Worm (Caenorhabditis elegans) whole organism, L4 larva: ENCODE measurements around the gene K01A6.4.

Experiments used
- D1046.2 ChIP-seq: fragments of 200-800 bp; sonication (Bioruptor generic); IDR thresholded peaks from 2 replicates; pipeline ENCODE4 v1.3.6; 2022; ENCODE audit warnings: missing genetic modification characterization, missing compliant biosample characterization
- F26F4.8 ChIP-seq: fragments of 200-800 bp; sonication (Bioruptor generic); conservative IDR thresholded peaks from 2 replicates; pipeline ENCODE4 v1.3.6; 2022; ENCODE audit warnings: missing genetic modification characterization, missing compliant biosample characterization
- F49E8.2 ChIP-seq: sonication (generic microtip); optimal IDR thresholded peaks from 2 replicates; lab custom pipeline; 2016; ENCODE audit warnings: missing compliant biosample characterization, mild to moderate bottlenecking, missing genetic modification characterization, borderline replicate concordance
- R02D3.7 ChIP-seq: fragments of 150-350 bp; sonication (generic microtip); optimal IDR thresholded peaks from 3 replicates; lab custom pipeline; 2014; ENCODE audit warnings: missing biosample characterization, missing genetic modification characterization
- T26A8.4 ChIP-seq: fragments of 200-800 bp; sonication (Bioruptor generic); IDR thresholded peaks from 2 replicates; pipeline ENCODE4 v1.3.6; 2022; ENCODE audit warnings: missing genetic modification characterization, missing compliant biosample characterization
- Y105C5A.15 ChIP-seq: fragments of 200-800 bp; sonication (Bioruptor generic); IDR thresholded peaks from 2 replicates; pipeline ENCODE4 v1.3.6; 2022; ENCODE audit warnings: missing genetic modification characterization, missing compliant biosample characterization
- Y5F2A.4 ChIP-seq: fragments of 200-800 bp; sonication (Bioruptor generic); optimal IDR thresholded peaks from 2 replicates; lab custom pipeline; 2018; ENCODE audit warnings: mild to moderate bottlenecking, missing genetic modification characterization, missing compliant biosample characterization
- ZK546.5 ChIP-seq, 2 experiments: sonication (generic microtip); optimal IDR thresholded peaks; 2 replicates each; lab custom pipeline; 2017; ENCODE audit warnings: missing biosample characterization in 2 of 2, missing genetic modification characterization in 2 of 2
- aha-1 ChIP-seq: fragments of 150-350 bp; peaks from one replicate; lab custom pipeline; 2014; ENCODE audit warnings: missing biosample characterization, missing genetic modification characterization
- aly-2 ChIP-seq: sonication (generic microtip); optimal IDR thresholded peaks from 2 replicates; lab custom pipeline; 2018; ENCODE audit warnings: missing biosample characterization, missing genetic modification characterization
- attf-4 ChIP-seq: sonication (generic microtip); optimal IDR thresholded peaks from 3 replicates; lab custom pipeline; 2017; ENCODE audit warnings: missing biosample characterization, missing genetic modification characterization
- ceh-82 ChIP-seq: sonication (generic microtip); optimal IDR thresholded peaks from 2 replicates; lab custom pipeline; 2017; ENCODE audit warnings: missing biosample characterization, missing genetic modification characterization
- cey-2 ChIP-seq: sonication (generic microtip); optimal IDR thresholded peaks from 3 replicates; lab custom pipeline; 2017; ENCODE audit warnings: missing genetic modification characterization, mild to moderate bottlenecking, missing compliant biosample characterization, antibody characterized with exemption, borderline replicate concordance; ENCODE audit not compliant: insufficient read depth
- daf-16 ChIP-seq, 3 experiments: sonication (generic microtip); optimal IDR thresholded peaks; 2 replicates each; lab custom pipeline; 2016 to 2017; ENCODE audit warnings: missing genetic modification characterization in 3 of 3, missing genetic modification reagents in 3 of 3, mild to moderate bottlenecking in 2 of 3, missing compliant biosample characterization in 2 of 3, missing biosample characterization in 1 of 3, moderate library complexity in 1 of 3
- daf-8 ChIP-seq: fragments of 200-800 bp; sonication (Bioruptor generic); IDR thresholded peaks from 2 replicates; pipeline ENCODE4 v1.3.6; 2022; ENCODE audit warnings: missing genetic modification characterization, missing compliant biosample characterization
- dmd-6 ChIP-seq: fragments of 200-800 bp; sonication (Bioruptor generic); IDR thresholded peaks from 2 replicates; pipeline ENCODE4 v1.3.6; 2022; ENCODE audit warnings: missing genetic modification reagents, missing genetic modification characterization, missing compliant biosample characterization
- dmd-8 ChIP-seq: fragments of 200-800 bp; sonication (Bioruptor generic); IDR thresholded peaks from 2 replicates; pipeline ENCODE4 v1.3.6; 2022; ENCODE audit warnings: missing genetic modification characterization, missing compliant biosample characterization
- dmd-9 ChIP-seq: fragments of 200-800 bp; sonication (Bioruptor generic); IDR thresholded peaks from 2 replicates; pipeline ENCODE4 v1.3.6; 2022; ENCODE audit warnings: missing genetic modification reagents, missing genetic modification characterization, missing compliant biosample characterization
- hlh-11 ChIP-seq: fragments of 200-800 bp; sonication (Bioruptor generic); optimal IDR thresholded peaks from 2 replicates; lab custom pipeline; 2018; ENCODE audit warnings: mild to moderate bottlenecking, missing genetic modification characterization, missing compliant biosample characterization
- jun-1 ChIP-seq: fragments of 150-350 bp; optimal IDR thresholded peaks from 2 replicates; lab custom pipeline; 2014; ENCODE audit warnings: missing biosample characterization, missing genetic modification reagents, missing genetic modification characterization
- lin-13 ChIP-seq: fragments of 150-350 bp; optimal IDR thresholded peaks from 2 replicates; lab custom pipeline; 2014; ENCODE audit warnings: missing biosample characterization, missing genetic modification reagents, missing genetic modification characterization
- lin-29 ChIP-seq: fragments of 200-800 bp; sonication (Bioruptor generic); IDR thresholded peaks from 2 replicates; pipeline ENCODE4 v1.3.6; 2022; ENCODE audit warnings: missing genetic modification reagents, missing genetic modification characterization, missing compliant biosample characterization
- lin-38 ChIP-seq: fragments of 200-800 bp; sonication (Bioruptor generic); IDR thresholded peaks from 2 replicates; pipeline ENCODE4 v1.3.6; 2022; ENCODE audit warnings: missing genetic modification reagents, missing genetic modification characterization, missing compliant biosample characterization
- lin-39 ChIP-seq: fragments of 150-350 bp; optimal IDR thresholded peaks from 2 replicates; lab custom pipeline; 2014; ENCODE audit warnings: missing biosample characterization, missing genetic modification reagents, missing genetic modification characterization
- mep-1 ChIP-seq: fragments of 150-350 bp; sonication (generic microtip); optimal IDR thresholded peaks from 3 replicates; lab custom pipeline; 2014; ENCODE audit warnings: missing biosample characterization, missing genetic modification characterization
- mes-2 ChIP-seq: sonication (generic microtip); optimal IDR thresholded peaks from 2 replicates; lab custom pipeline; 2016; ENCODE audit warnings: missing genotype, mild to moderate bottlenecking, missing genetic modification characterization, missing compliant biosample characterization; ENCODE audit not compliant: poor library complexity, severe bottlenecking
- nhr-102 ChIP-seq: sonication (generic microtip); optimal IDR thresholded peaks from 2 replicates; lab custom pipeline; 2016; ENCODE audit warnings: mild to moderate bottlenecking, missing genetic modification characterization, moderate library complexity, missing compliant biosample characterization
- nhr-111 ChIP-seq: fragments of 200-800 bp; sonication (Bioruptor generic); optimal IDR thresholded peaks from 2 replicates; lab custom pipeline; 2018; ENCODE audit warnings: mild to moderate bottlenecking, missing genetic modification characterization, missing compliant biosample characterization
- nhr-25 ChIP-seq: sonication (generic microtip); optimal IDR thresholded peaks from 2 replicates; lab custom pipeline; 2017; ENCODE audit warnings: missing genetic modification characterization, mild to moderate bottlenecking, missing compliant biosample characterization, antibody characterized with exemption, moderate library complexity, borderline replicate concordance; ENCODE audit not compliant: insufficient read depth
- nhr-28 ChIP-seq: fragments of 150-350 bp; optimal IDR thresholded peaks from 2 replicates; lab custom pipeline; 2014; ENCODE audit warnings: missing biosample characterization, missing genetic modification characterization
- nhr-48 ChIP-seq: sonication (generic microtip); optimal IDR thresholded peaks from 2 replicates; lab custom pipeline; 2016; ENCODE audit warnings: mild to moderate bottlenecking, missing genetic modification characterization, missing compliant biosample characterization
- nhr-77 ChIP-seq: fragments of 150-350 bp; optimal IDR thresholded peaks from 2 replicates; lab custom pipeline; 2014; ENCODE audit warnings: missing biosample characterization, missing genetic modification characterization
- php-3 ChIP-seq: fragments of 200-800 bp; sonication (Bioruptor generic); IDR thresholded peaks from 2 replicates; pipeline ENCODE4 v1.3.6; 2022; ENCODE audit warnings: missing genetic modification reagents, missing genetic modification characterization, missing compliant biosample characterization
- pqm-1 ChIP-seq: sonication (generic microtip); optimal IDR thresholded peaks from 2 replicates; lab custom pipeline; 2017; ENCODE audit warnings: missing biosample characterization, missing genetic modification characterization
- sdz-12 ChIP-seq: fragments of 200-800 bp; sonication (Bioruptor generic); optimal IDR thresholded peaks from 2 replicates; lab custom pipeline; 2018; ENCODE audit warnings: mild to moderate bottlenecking, missing genetic modification characterization, missing compliant biosample characterization
- snpc-1.2 ChIP-seq: fragments of 200-800 bp; sonication (Bioruptor generic); IDR thresholded peaks from 2 replicates; pipeline ENCODE4 v1.3.6; 2022; ENCODE audit warnings: missing genetic modification reagents, missing genetic modification characterization, missing compliant biosample characterization
- spr-1 ChIP-seq: sonication (generic microtip); optimal IDR thresholded peaks from 2 replicates; lab custom pipeline; 2016; ENCODE audit warnings: mild to moderate bottlenecking, missing genetic modification characterization, missing compliant biosample characterization
- tag-97 ChIP-seq: fragments of 200-800 bp; sonication (Bioruptor generic); IDR thresholded peaks from 2 replicates; pipeline ENCODE4 v1.3.6; 2022; ENCODE audit warnings: missing genetic modification characterization, missing compliant biosample characterization
- unc-130 ChIP-seq: sonication (generic microtip); optimal IDR thresholded peaks from 2 replicates; lab custom pipeline; 2016; ENCODE audit warnings: missing genetic modification reagents, missing genetic modification characterization, missing compliant biosample characterization
- unc-39 ChIP-seq: sonication (generic microtip); optimal IDR thresholded peaks from 2 replicates; lab custom pipeline; 2017; ENCODE audit warnings: missing biosample characterization, missing genetic modification characterization
- zfp-2 ChIP-seq: sonication (generic microtip); optimal IDR thresholded peaks from 2 replicates; lab custom pipeline; 2016; ENCODE audit warnings: mild to moderate bottlenecking, missing genetic modification characterization, missing compliant biosample characterization
- zip-11 ChIP-seq: fragments of 200-800 bp; sonication (Bioruptor generic); IDR thresholded peaks from 2 replicates; pipeline ENCODE4 v1.3.6; 2022; ENCODE audit warnings: missing genetic modification characterization, missing compliant biosample characterization
- zip-2 ChIP-seq: fragments of 150-350 bp; optimal IDR thresholded peaks from 2 replicates; lab custom pipeline; 2014; ENCODE audit warnings: missing biosample characterization, missing genetic modification characterization
- ztf-7 ChIP-seq: fragments of 150-350 bp; optimal IDR thresholded peaks from 2 replicates; lab custom pipeline; 2014; ENCODE audit warnings: missing biosample characterization, missing genetic modification characterization

Gene K01A6.4

ce11 chrIV:11779028-11779427 is 38.9 kb upstream of the K01A6.4 start, which contains the start of gene lpr-2:
lpr-2 (plus strand) TSS chrIV:11779216.
- TF ChIP-seq nhr-111 (no peak), attf-4 (tag; lab: Kevin White, UChicago) (no peak), daf-8 (no peak), pqm-1 (tag; lab: Kevin White, UChicago) (no peak), nhr-48 (tag; lab: Kevin White, UChicago) (no peak), cey-2 (tag; lab: Kevin White, UChicago) (no peak), Y105C5A.15 (GFP tag; lab: Robert Waterston, UW) (no peak), D1046.2 (GFP tag; lab: Robert Waterston, UW) (no peak), jun-1 (tag; lab: Kevin White, UChicago) (no peak), F49E8.2 (no peak), snpc-1.2 (GFP tag; lab: Robert Waterston, UW) (no peak), zip-2 (tag; lab: Kevin White, UChicago) (no peak), daf-16 (GFP tag; optimal IDR thresholded peaks at IDR 0.05; lab: Kevin White, UChicago) (no peak), daf-16 (tag; optimal IDR thresholded peaks at IDR 0.05; lab: Kevin White, UChicago) (no peak), sdz-12 (GFP tag; lab: Kevin White, UChicago) (no peak), hlh-11 (no peak), lin-13 (no peak), nhr-25 (tag; lab: Kevin White, UChicago) (no peak)

ce11 chrIV:11776968-11777467 is 36.9 kb upstream of the K01A6.4 start:
- no peak for TF ChIP-seq ceh-82 (tag; lab: Kevin White, UChicago)
- TF ChIP-seq aha-1 (tag; lab: Kevin White, UChicago), result peak; percentile 98
- TF ChIP-seq snpc-1.2 (GFP tag; lab: Robert Waterston, UW), result no peak
- no peak for TF ChIP-seq lin-38 (GFP tag; lab: Robert Waterston, UW)

ce11 chrIV:11773692-11774225 is 33.7 kb upstream of the K01A6.4 start, which contains the start of gene lips-5:
lips-5 (minus strand) TSS chrIV:11773742.
- TF ChIP-seq php-3, result no peak
- TF ChIP-seq mes-2 (tag; lab: Kevin White, UChicago), result no peak
- TF ChIP-seq nhr-77, result peak; percentile 11
- no peak for TF ChIP-seq jun-1 (tag; lab: Kevin White, UChicago)
- peak; percentile 66 for TF ChIP-seq pqm-1 (tag; lab: Kevin White, UChicago)
- TF ChIP-seq F26F4.8, result no peak
- TF ChIP-seq daf-16 (GFP tag; optimal IDR thresholded peaks at IDR 0.05; lab: Kevin White, UChicago), result no peak
- TF ChIP-seq daf-16 (tag; optimal IDR thresholded peaks at IDR 0.05; lab: Kevin White, UChicago), result peak; percentile 70
- no peak for TF ChIP-seq Y5F2A.4 (GFP tag; lab: Kevin White, UChicago)
- TF ChIP-seq nhr-28 (tag; lab: Kevin White, UChicago), result peak; percentile 47
- TF ChIP-seq lin-39, result no peak
- no peak for TF ChIP-seq unc-130 (GFP tag; lab: Kevin White, UChicago)
- no peak for TF ChIP-seq ZK546.5 (tag; optimal IDR thresholded peaks at IDR 0.05; lab: Kevin White, UChicago)
- TF ChIP-seq zfp-2 (tag; lab: Kevin White, UChicago), result no peak

ce11 chrIV:11772119-11772518 is 32.0 kb upstream of the K01A6.4 start:
- TF ChIP-seq tag-97 (GFP tag; lab: Robert Waterston, UW) (no peak), dmd-6 (GFP tag; lab: Robert Waterston, UW) (no peak), hlh-11 (no peak), zip-11 (GFP tag; lab: Robert Waterston, UW) (no peak), aha-1 (tag; lab: Kevin White, UChicago) (no peak), spr-1 (tag; lab: Kevin White, UChicago) (no peak), dmd-9 (GFP tag; lab: Robert Waterston, UW) (no peak), unc-39 (tag; lab: Kevin White, UChicago) (no peak), R02D3.7 (no peak), lin-39 (no peak), lin-13 (no peak), mep-1 (tag; lab: Kevin White, UChicago) (no peak), lin-29 (GFP tag; lab: Robert Waterston, UW) (no peak), nhr-102 (tag; lab: Kevin White, UChicago) (no peak), ztf-7 (tag; lab: Kevin White, UChicago) (no peak), dmd-8 (GFP tag; lab: Robert Waterston, UW) (no peak), T26A8.4 (GFP tag; lab: Robert Waterston, UW) (no peak), nhr-48 (tag; lab: Kevin White, UChicago) (no peak), daf-16 (GFP tag; optimal IDR thresholded peaks at IDR 0.05; lab: Kevin White, UChicago) (no peak), daf-16 (tag; optimal IDR thresholded peaks at IDR 0.05; lab: Kevin White, UChicago) (no peak), aly-2 (tag; lab: Kevin White, UChicago) (no peak)
